Fruit fly (Drosophila melanogaster) whole organism, embryonic: ENCODE measurements around the gene Dh31.

Experiments used
- ATbp ChIP-seq: fragments of 200-800 bp; sonication (Bioruptor generic); optimal IDR thresholded peaks from 2 replicates; lab custom pipeline; 2017; ENCODE audit warnings: missing biosample characterization, mild to moderate bottlenecking, missing genetic modification characterization, missing genetic modification reagents
- Awh ChIP-seq: fragments of 200-800 bp; sonication (Bioruptor generic); IDR thresholded peaks from 2 replicates; pipeline ENCODE4, ENCODE4 v1.3.6; 2022; ENCODE audit warnings: missing biosample characterization, missing genetic modification characterization
- BtbVII ChIP-seq: fragments of 200-800 bp; sonication (Bioruptor generic); optimal IDR thresholded peaks from 3 replicates; lab custom pipeline; 2017; ENCODE audit warnings: missing biosample characterization, mild to moderate bottlenecking, missing genetic modification characterization
- CG11093 ChIP-seq: fragments of 200-800 bp; sonication (Bioruptor generic); IDR thresholded peaks from 3 replicates; pipeline ENCODE4 v1.3.6; 2022; ENCODE audit warnings: missing biosample characterization, missing genetic modification characterization
- CG11398 ChIP-seq: fragments of 200-800 bp; sonication (Bioruptor generic); optimal IDR thresholded peaks from 2 replicates; lab custom pipeline; 2016; ENCODE audit warnings: missing biosample characterization, missing genetic modification characterization
- CG12942 ChIP-seq: fragments of 200-800 bp; sonication (Bioruptor generic); optimal IDR thresholded peaks from 3 replicates; lab custom pipeline; 2016; ENCODE audit warnings: missing biosample characterization, missing genetic modification characterization
- CG13296 ChIP-seq: fragments of 200-800 bp; sonication (Bioruptor generic); optimal IDR thresholded peaks from 3 replicates; lab custom pipeline; 2018; ENCODE audit warnings: missing biosample characterization, mild to moderate bottlenecking, missing genetic modification characterization
- CG17328 ChIP-seq: fragments of 200-800 bp; sonication (Bioruptor generic); IDR thresholded peaks from 2 replicates; pipeline ENCODE4 v1.3.6; 2022; ENCODE audit warnings: missing biosample characterization, missing genetic modification characterization
- CG17359 ChIP-seq: fragments of 200-800 bp; sonication (Bioruptor generic); optimal IDR thresholded peaks from 3 replicates; lab custom pipeline; 2018; ENCODE audit warnings: missing biosample characterization, mild to moderate bottlenecking, missing genetic modification characterization, moderate library complexity
- CG17612 ChIP-seq: fragments of 200-800 bp; sonication (Bioruptor generic); IDR thresholded peaks from 2 replicates; pipeline ENCODE4 v1.3.6; 2022; ENCODE audit warnings: missing biosample characterization, missing genetic modification characterization
- CG18619 ChIP-seq: fragments of 200-800 bp; sonication (Bioruptor generic); optimal IDR thresholded peaks from 3 replicates; lab custom pipeline; 2017; ENCODE audit warnings: missing biosample characterization, mild to moderate bottlenecking, missing genetic modification characterization
- CG2678 ChIP-seq: fragments of 200-800 bp; sonication (Bioruptor generic); optimal IDR thresholded peaks from 3 replicates; lab custom pipeline; 2019; ENCODE audit warnings: missing biosample characterization, mild to moderate bottlenecking, missing genetic modification characterization, moderate library complexity
- CG2712 ChIP-seq: fragments of 200-800 bp; optimal IDR thresholded peaks from 3 replicates; lab custom pipeline; 2019; ENCODE audit warnings: missing biosample characterization, mild to moderate bottlenecking, missing genetic modification characterization, moderate library complexity
- CG5953 ChIP-seq: fragments of 200-800 bp; sonication (Bioruptor generic); IDR thresholded peaks from 2 replicates; pipeline ENCODE4 v1.3.6; 2022; ENCODE audit warnings: missing biosample characterization, missing genetic modification characterization
- CG6683 ChIP-seq: fragments of 200-800 bp; sonication (Bioruptor generic); optimal IDR thresholded peaks from 2 replicates; lab custom pipeline; 2017; ENCODE audit warnings: missing biosample characterization, mild to moderate bottlenecking, missing genetic modification characterization, missing genetic modification reagents
- CG6854 ChIP-seq: fragments of 200-800 bp; sonication (Bioruptor generic); optimal IDR thresholded peaks from 3 replicates; lab custom pipeline; 2017; ENCODE audit warnings: missing biosample characterization, mild to moderate bottlenecking, missing genetic modification characterization
- CTCF ChIP-seq: fragments of 200-800 bp; sonication (Bioruptor generic); optimal IDR thresholded peaks from 2 replicates; lab custom pipeline; 2017; ENCODE audit warnings: missing biosample characterization, mild to moderate bottlenecking, missing genetic modification characterization, moderate library complexity
- D19B ChIP-seq: fragments of 200-800 bp; sonication (Bioruptor generic); optimal IDR thresholded peaks from 2 replicates; lab custom pipeline; 2017; ENCODE audit warnings: missing biosample characterization, mild to moderate bottlenecking, missing genetic modification characterization
- Dbx ChIP-seq: fragments of 200-800 bp; sonication (Bioruptor generic); IDR thresholded peaks from 3 replicates; pipeline ENCODE4 v1.3.6; 2022; ENCODE audit warnings: missing biosample characterization, missing genetic modification characterization
- Dek ChIP-seq: fragments of 200-800 bp; sonication (Bioruptor generic); optimal IDR thresholded peaks from 3 replicates; lab custom pipeline; 2019; ENCODE audit warnings: missing biosample characterization, mild to moderate bottlenecking, missing genetic modification characterization, moderate library complexity
- Gug ChIP-seq: fragments of 200-800 bp; sonication (Bioruptor generic); IDR thresholded peaks from 4 replicates; pipeline ENCODE4 v1.3.6; 2022; ENCODE audit warnings: missing biosample characterization, missing genetic modification characterization
- Hr78 ChIP-seq, 2 experiments: fragments of 200-800 bp in 1 of 2; fragments of >200 bp in 1 of 2; sonication (Bioruptor generic) in 1 of 2; optimal IDR thresholded peaks; 2 replicates each; lab custom pipeline; 2017 to 2019; ENCODE audit warnings: missing biosample characterization in 2 of 2, missing genetic modification characterization in 2 of 2, mild to moderate bottlenecking in 1 of 2, moderate library complexity in 1 of 2
- Lim3 ChIP-seq: fragments of 200-800 bp; sonication (Bioruptor generic); IDR thresholded peaks from 2 replicates; pipeline ENCODE4 v1.3.6; 2022; ENCODE audit warnings: missing biosample characterization, missing genetic modification characterization
- Myb ChIP-seq: fragments of 200-800 bp; sonication (Bioruptor generic); optimal IDR thresholded peaks from 2 replicates; lab custom pipeline; 2016; ENCODE audit warnings: missing biosample characterization, missing genetic modification characterization
- Opbp ChIP-seq: fragments of 200-800 bp; sonication (Bioruptor generic); IDR thresholded peaks from 3 replicates; pipeline ENCODE4 v1.3.6; 2022; ENCODE audit warnings: missing biosample characterization, missing genetic modification characterization; ENCODE audit not compliant: partially characterized antibody
- Rx ChIP-seq: fragments of 200-800 bp; sonication (Bioruptor generic); IDR thresholded peaks from 2 replicates; pipeline ENCODE4 v1.3.6; 2022; ENCODE audit warnings: missing biosample characterization, missing genetic modification characterization
- Scr ChIP-seq: fragments of 200-800 bp; sonication (Bioruptor generic); IDR thresholded peaks from 2 replicates; pipeline ENCODE4 v1.3.6; 2022; ENCODE audit warnings: missing biosample characterization, missing genetic modification characterization; ENCODE audit not compliant: partially characterized antibody
- Stat92E ChIP-seq, 3 experiments: fragments of >200 bp in 2 of 3; fragments of 200-800 bp in 1 of 3; sonication (Bioruptor generic) in 1 of 3; optimal IDR thresholded peaks; 2 replicates each; lab custom pipeline; 2017 to 2019; ENCODE audit warnings: missing biosample characterization in 3 of 3, missing genetic modification characterization in 3 of 3, mild to moderate bottlenecking in 1 of 3, moderate library complexity in 1 of 3
- Taf1 ChIP-seq: fragments of 200-800 bp; sonication (Bioruptor generic); IDR thresholded peaks from 2 replicates; pipeline ENCODE4 v1.3.6; 2022; ENCODE audit warnings: missing biosample characterization, missing genetic modification characterization
- amos ChIP-seq: fragments of 200-800 bp; sonication (Bioruptor generic); IDR thresholded peaks from 2 replicates; pipeline ENCODE4 v1.3.6; 2022; ENCODE audit warnings: missing biosample characterization, missing genetic modification characterization; ENCODE audit not compliant: partially characterized antibody
- bcd ChIP-seq: fragments of 200-800 bp; sonication (Bioruptor generic); optimal IDR thresholded peaks from 2 replicates; lab custom pipeline; 2017; ENCODE audit warnings: missing biosample characterization, mild to moderate bottlenecking, missing genetic modification characterization
- dan ChIP-seq: fragments of 200-800 bp; sonication (Bioruptor generic); IDR thresholded peaks from 2 replicates; pipeline ENCODE4 v1.3.6; 2022; ENCODE audit warnings: missing biosample characterization, missing genetic modification characterization
- eyg ChIP-seq: fragments of 200-800 bp; sonication (Bioruptor generic); optimal IDR thresholded peaks from 3 replicates; lab custom pipeline; 2016; ENCODE audit warnings: missing biosample characterization, missing genetic modification characterization
- fd3F ChIP-seq: fragments of 200-800 bp; sonication (Bioruptor generic); optimal IDR thresholded peaks from 2 replicates; lab custom pipeline; 2018; ENCODE audit warnings: missing biosample characterization, mild to moderate bottlenecking, missing genetic modification characterization, moderate library complexity
- fd64A ChIP-seq: fragments of 200-800 bp; sonication (Bioruptor generic); optimal IDR thresholded peaks from 3 replicates; lab custom pipeline; 2018; ENCODE audit warnings: missing biosample characterization, mild to moderate bottlenecking, missing genetic modification characterization
- fru ChIP-seq: fragments of >200 bp; optimal IDR thresholded peaks from 2 replicates; lab custom pipeline; 2017
- gem ChIP-seq: fragments of 200-800 bp; sonication (Bioruptor generic); optimal IDR thresholded peaks from 2 replicates; lab custom pipeline; 2019; ENCODE audit warnings: missing biosample characterization, mild to moderate bottlenecking, missing genetic modification characterization, moderate library complexity
- hkb ChIP-seq, 2 experiments: fragments of 200-800 bp in 1 of 2; fragments of >200 bp in 1 of 2; sonication (Bioruptor generic) in 1 of 2; IDR thresholded peaks in 1 of 2; optimal IDR thresholded peaks in 1 of 2; 2 replicates each; pipeline versions ENCODE4 v1.3.6 to Lab custom; 2017 to 2022; ENCODE audit warnings: missing biosample characterization in 1 of 2, missing genetic modification characterization in 1 of 2
- ken ChIP-seq: fragments of 200-800 bp; sonication (Bioruptor generic); IDR thresholded peaks from 3 replicates; pipeline ENCODE4 v1.3.6; 2022; ENCODE audit warnings: missing biosample characterization, missing genetic modification characterization
- nau ChIP-seq: fragments of 200-800 bp; sonication (Bioruptor generic); optimal IDR thresholded peaks from 3 replicates; lab custom pipeline; 2017; ENCODE audit warnings: missing biosample characterization, mild to moderate bottlenecking, missing genetic modification characterization, missing genetic modification reagents
- nerfin-2 ChIP-seq: fragments of 200-800 bp; sonication (Bioruptor generic); IDR thresholded peaks from 2 replicates; pipeline ENCODE4 v1.3.6; 2022; ENCODE audit warnings: missing biosample characterization, missing genetic modification characterization; ENCODE audit not compliant: partially characterized antibody
- oc ChIP-seq: fragments of 200-800 bp; sonication (Bioruptor generic); optimal IDR thresholded peaks from 2 replicates; lab custom pipeline; 2018; ENCODE audit warnings: missing biosample characterization, mild to moderate bottlenecking, missing genetic modification characterization, moderate library complexity
- otp ChIP-seq: fragments of 200-800 bp; sonication (Bioruptor generic); IDR thresholded peaks from 3 replicates; pipeline ENCODE4, ENCODE4 v1.3.6; 2022; ENCODE audit warnings: missing biosample characterization, missing genetic modification characterization
- pan ChIP-seq, 4 experiments: fragments of >200 bp in 3 of 4; fragments of 200-800 bp in 1 of 4; sonication (Bioruptor generic) in 1 of 4; optimal IDR thresholded peaks in 3 of 4; IDR thresholded peaks in 1 of 4; 2 replicates each; pipeline versions ENCODE4 v1.3.6 to Lab custom; 2017 to 2022; ENCODE audit warnings: missing biosample characterization in 2 of 4, missing genetic modification characterization in 2 of 4, mixed read lengths in 1 of 4
- pho ChIP-seq: fragments of 200-800 bp; sonication (Bioruptor generic); optimal IDR thresholded peaks from 2 replicates; lab custom pipeline; 2016; ENCODE audit warnings: missing biosample characterization, missing genetic modification characterization
- sima ChIP-seq: fragments of 200-800 bp; sonication (Bioruptor generic); optimal IDR thresholded peaks from 2 replicates; lab custom pipeline; 2016; ENCODE audit warnings: missing biosample characterization, missing genetic modification characterization
- ssp ChIP-seq: fragments of 200-800 bp; sonication (Bioruptor generic); IDR thresholded peaks from 2 replicates; pipeline ENCODE4 v1.3.6; 2022; ENCODE audit warnings: missing biosample characterization, missing genetic modification characterization
- zen ChIP-seq: fragments of 200-800 bp; sonication (Bioruptor generic); optimal IDR thresholded peaks from 3 replicates; lab custom pipeline; 2018; ENCODE audit warnings: missing biosample characterization, mild to moderate bottlenecking, missing genetic modification characterization, moderate library complexity

Dh31 gene

dm6 chr2L:8534515-8535295 lies 28.1 kb upstream of the Dh31 start (continued):
- peak; percentile 87 for TF ChIP-seq CG6854 (GFP tag; lab: Kevin White, UChicago)
- peak; percentile 87 for TF ChIP-seq ssp (GFP tag; lab: Robert Waterston, UW)
- peak; percentile 90 for TF ChIP-seq CG12942 (GFP tag; lab: Kevin White, UChicago)
- TF ChIP-seq gem, result peak; percentile 98
- TF ChIP-seq Hr78 (GFP tag; optimal IDR thresholded peaks at IDR 0.05; lab: Kevin White, UChicago), result peak in 1 of 2 experiments; percentile 86
- peak; percentile 93 for TF ChIP-seq CG13296 (GFP tag; lab: Kevin White, UChicago)
- TF ChIP-seq CG11398 (GFP tag; lab: Kevin White, UChicago), result peak; percentile 69
- peak; percentile 97 for TF ChIP-seq fd64A (GFP tag; lab: Kevin White, UChicago)
- TF ChIP-seq Lim3, result peak; percentile 87; the same call in 1 of the 2 replicates
- TF ChIP-seq Awh, result peak; percentile 94
- peak; percentile 88 for TF ChIP-seq BtbVII (GFP tag; lab: Kevin White, UChicago)
- peak; percentile 50 for TF ChIP-seq D19B (GFP tag; lab: Kevin White, UChicago)
- peak; percentile 96 for TF ChIP-seq nau (GFP tag; lab: Kevin White, UChicago)
- TF ChIP-seq CG2678 (tag; lab: Kevin White, UChicago), result peak; percentile 97
- TF ChIP-seq amos, result no peak
- peak; percentile 95 for TF ChIP-seq CG11093 (GFP tag; lab: Robert Waterston, UW)
- TF ChIP-seq otp, result peak; percentile 92
- peak; percentile 97 for TF ChIP-seq ATbp (GFP tag; lab: Kevin White, UChicago)
- peak; percentile 98 for TF ChIP-seq CG2712 (tag; lab: Kevin White, UChicago)
- peak; percentile 79 for TF ChIP-seq CG6683 (GFP tag; lab: Kevin White, UChicago)
- TF ChIP-seq Myb (GFP tag; lab: Kevin White, UChicago), result peak; percentile 28
- peak; percentile 45 for TF ChIP-seq Dbx
- TF ChIP-seq CG5953 (GFP tag; lab: Robert Waterston, UW), result peak; percentile 93
- peak; percentile 94 for TF ChIP-seq bcd (GFP tag; lab: Kevin White, UChicago)
- TF ChIP-seq pho (GFP tag; lab: Kevin White, UChicago), result no peak
- peak; percentile 71 for TF ChIP-seq CG17612 (GFP tag; lab: Robert Waterston, UW)
- TF ChIP-seq nerfin-2 (GFP tag; lab: Robert Waterston, UW), result peak; percentile 77
- peak; percentile 59 for TF ChIP-seq CTCF (GFP tag; lab: Kevin White, UChicago)
- TF ChIP-seq Scr (GFP tag; lab: Robert Waterston, UW), result peak; percentile 41
- TF ChIP-seq eyg, result peak; percentile 31
- TF ChIP-seq CG17328, result peak; percentile 96
- no peak for TF ChIP-seq hkb (optimal IDR thresholded peaks at IDR 0.05; lab: Kevin White, UChicago)
- TF ChIP-seq hkb (GFP tag; IDR thresholded peaks at IDR 0.05; lab: Robert Waterston, UW), result peak; percentile 98
- peak; percentile 90 for TF ChIP-seq CG18619 (GFP tag; lab: Kevin White, UChicago)
- peak; percentile 67; the same call in 1 of the 2 replicates for TF ChIP-seq Taf1 (GFP tag; lab: Robert Waterston, UW)
- peak; percentile 88 for TF ChIP-seq Gug (GFP tag; lab: Robert Waterston, UW)
- peak in 1 of 3 experiments; percentile 90 for TF ChIP-seq Stat92E (GFP tag; optimal IDR thresholded peaks at IDR 0.05; lab: Kevin White, UChicago)
- TF ChIP-seq sima (GFP tag; lab: Kevin White, UChicago), result peak; percentile 7
- TF ChIP-seq CG17359 (tag; lab: Kevin White, UChicago), result peak; percentile 98
- peak; percentile 92 for TF ChIP-seq Dek
- TF ChIP-seq pan (optimal IDR thresholded peaks at IDR 0.05; lab: Kevin White, UChicago), result no peak
- TF ChIP-seq pan (GFP tag; optimal IDR thresholded peaks at IDR 0.05 in 1 of 2, IDR thresholded peaks at IDR 0.05 in 1 of 2), result peak in 1 of 2 experiments; percentile 96
- peak; percentile 93 for TF ChIP-seq ken
- TF ChIP-seq Opbp, result no peak
- TF ChIP-seq zen (tag; lab: Kevin White, UChicago), result peak; percentile 89
- peak; percentile 90 for TF ChIP-seq fd3F (GFP tag; lab: Kevin White, UChicago)
- TF ChIP-seq dan (GFP tag; lab: Robert Waterston, UW), result no peak
- TF ChIP-seq Rx, result peak; percentile 95
- TF ChIP-seq fru (lab: Kevin White, UChicago), result no peak
- TF ChIP-seq oc (tag; lab: Kevin White, UChicago), result peak; percentile 98
